Worm (Caenorhabditis elegans) whole organism, L2 larva: ENCODE results near the gene mthf-1.

Experiments used
- C34F6.9 ChIP-seq: fragments of 150-350 bp; optimal IDR thresholded peaks from 2 replicates; lab custom pipeline; 2014; ENCODE audit warnings: missing biosample characterization, missing genetic modification characterization
- F13H6.1 ChIP-seq: sonication (generic microtip); optimal IDR thresholded peaks from 2 replicates; lab custom pipeline; 2016; ENCODE audit warnings: missing genetic modification characterization, missing compliant biosample characterization
- R02D3.7 ChIP-seq: fragments of 150-350 bp; optimal IDR thresholded peaks from 2 replicates; lab custom pipeline; 2014; ENCODE audit warnings: missing biosample characterization, missing genetic modification characterization
- Y55F3AM.14 ChIP-seq: fragments of 200-800 bp; sonication (Bioruptor generic); optimal IDR thresholded peaks from 2 replicates; lab custom pipeline; 2018; ENCODE audit warnings: mild to moderate bottlenecking, missing genetic modification characterization, missing compliant biosample characterization
- alr-1 ChIP-seq: fragments of 150-350 bp; optimal IDR thresholded peaks from 2 replicates; lab custom pipeline; 2014; ENCODE audit warnings: missing biosample characterization, missing genetic modification characterization
- ama-1 ChIP-seq: fragments of 150-350 bp; optimal IDR thresholded peaks from 2 replicates; lab custom pipeline; 2018; ENCODE audit warnings: inconsistent platforms
- blmp-1 ChIP-seq: sonication (generic microtip); optimal IDR thresholded peaks from 2 replicates; lab custom pipeline; 2017; ENCODE audit warnings: missing genetic modification characterization, mild to moderate bottlenecking, missing compliant biosample characterization, antibody characterized with exemption, moderate library complexity; ENCODE audit not compliant: insufficient read depth
- ceh-16 ChIP-seq: fragments of 150-350 bp; optimal IDR thresholded peaks from 2 replicates; lab custom pipeline; 2014; ENCODE audit warnings: missing biosample characterization, missing genetic modification characterization
- ceh-82 ChIP-seq: fragments of 150-350 bp; optimal IDR thresholded peaks from 2 replicates; lab custom pipeline; 2014; ENCODE audit warnings: missing biosample characterization, missing genetic modification characterization
- crh-2 ChIP-seq: sonication (generic microtip); optimal IDR thresholded peaks from 2 replicates; lab custom pipeline; 2017; ENCODE audit warnings: missing biosample characterization, missing genetic modification characterization
- dmd-4 ChIP-seq: sonication (generic microtip); optimal IDR thresholded peaks from 2 replicates; lab custom pipeline; 2017; ENCODE audit warnings: missing biosample characterization, missing genetic modification characterization
- egl-27 ChIP-seq: sonication (generic microtip); optimal IDR thresholded peaks from 3 replicates; lab custom pipeline; 2017; ENCODE audit warnings: missing biosample characterization, missing genetic modification reagents, missing genetic modification characterization
- elt-3 ChIP-seq: sonication (generic microtip); optimal IDR thresholded peaks from 2 replicates; lab custom pipeline; 2017; ENCODE audit warnings: missing biosample characterization, missing genetic modification characterization
- fos-1 ChIP-seq: fragments of 150-350 bp; optimal IDR thresholded peaks from 2 replicates; lab custom pipeline; 2014; ENCODE audit warnings: missing biosample characterization, missing genetic modification characterization
- lin-11 ChIP-seq: fragments of 150-350 bp; sonication (generic microtip); optimal IDR thresholded peaks from 2 replicates; lab custom pipeline; 2014; ENCODE audit warnings: missing biosample characterization, missing genetic modification characterization, inconsistent platforms, mixed read lengths
- lin-13 ChIP-seq: fragments of 150-350 bp; optimal IDR thresholded peaks from 2 replicates; lab custom pipeline; 2014; ENCODE audit warnings: missing biosample characterization, missing genetic modification reagents, missing genetic modification characterization
- lin-39 ChIP-seq: fragments of 150-350 bp; optimal IDR thresholded peaks from 2 replicates; lab custom pipeline; 2014; ENCODE audit warnings: missing biosample characterization, missing genetic modification reagents, missing genetic modification characterization
- mbf-1 ChIP-seq: sonication (generic microtip); optimal IDR thresholded peaks from 2 replicates; lab custom pipeline; 2017; ENCODE audit warnings: missing biosample characterization, missing genetic modification characterization
- nhr-11 ChIP-seq: fragments of 150-350 bp; optimal IDR thresholded peaks from 2 replicates; lab custom pipeline; 2014; ENCODE audit warnings: missing biosample characterization, missing genetic modification characterization
- nhr-12 ChIP-seq: fragments of 150-350 bp; optimal IDR thresholded peaks from 2 replicates; lab custom pipeline; 2014; ENCODE audit warnings: missing biosample characterization, missing genetic modification characterization
- nhr-129 ChIP-seq: fragments of 150-350 bp; optimal IDR thresholded peaks from 2 replicates; lab custom pipeline; 2014; ENCODE audit warnings: missing biosample characterization, missing genetic modification characterization
- nhr-21 ChIP-seq: fragments of 150-350 bp; optimal IDR thresholded peaks from 2 replicates; lab custom pipeline; 2014; ENCODE audit warnings: missing biosample characterization, missing genetic modification characterization
- nhr-23 ChIP-seq: fragments of 150-350 bp; optimal IDR thresholded peaks from 2 replicates; lab custom pipeline; 2014; ENCODE audit warnings: missing biosample characterization, missing genetic modification reagents, missing genetic modification characterization
- nhr-237 ChIP-seq: fragments of 150-350 bp; optimal IDR thresholded peaks from 2 replicates; lab custom pipeline; 2014; ENCODE audit warnings: missing biosample characterization, missing genetic modification characterization
- nhr-25 ChIP-seq: fragments of 150-350 bp; sonication (generic microtip); optimal IDR thresholded peaks from 3 replicates; lab custom pipeline; 2014; ENCODE audit warnings: missing biosample characterization, missing genetic modification characterization
- nhr-6 ChIP-seq: fragments of 150-350 bp; optimal IDR thresholded peaks from 2 replicates; lab custom pipeline; 2014; ENCODE audit warnings: missing biosample characterization, missing genetic modification characterization
- nhr-77 ChIP-seq: fragments of 150-350 bp; optimal IDR thresholded peaks from 2 replicates; lab custom pipeline; 2014; ENCODE audit warnings: missing biosample characterization, missing genetic modification characterization
- peb-1 ChIP-seq: fragments of 150-350 bp; optimal IDR thresholded peaks from 2 replicates; lab custom pipeline; 2014; ENCODE audit warnings: missing biosample characterization, missing genetic modification characterization
- sma-3 ChIP-seq: sonication (generic microtip); optimal IDR thresholded peaks from 2 replicates; lab custom pipeline; 2016; ENCODE audit warnings: missing genetic modification reagents, missing genetic modification characterization, missing compliant biosample characterization
- sma-9 ChIP-seq, 2 experiments: fragments of 150-350 bp in 1 of 2; sonication (generic microtip) in 1 of 2; optimal IDR thresholded peaks; 2 replicates each; lab custom pipeline; 2014 to 2016; ENCODE audit warnings: missing genetic modification characterization in 2 of 2, mild to moderate bottlenecking in 1 of 2, missing biosample characterization in 1 of 2, missing compliant biosample characterization in 1 of 2, missing genetic modification reagents in 1 of 2, moderate library complexity in 1 of 2
- snpc-4 ChIP-seq: fragments of 150-350 bp; optimal IDR thresholded peaks from 2 replicates; lab custom pipeline; 2014; ENCODE audit warnings: missing biosample characterization, missing genetic modification characterization
- unc-39 ChIP-seq: fragments of 150-350 bp; optimal IDR thresholded peaks from 2 replicates; lab custom pipeline; 2014; ENCODE audit warnings: missing biosample characterization, missing genetic modification characterization
- unc-55 ChIP-seq: fragments of 150-350 bp; sonication (generic microtip); optimal IDR thresholded peaks from 3 replicates; lab custom pipeline; 2014; ENCODE audit warnings: missing biosample characterization, missing genetic modification reagents, missing genetic modification characterization
- unc-62 ChIP-seq: fragments of 150-350 bp; optimal IDR thresholded peaks from 2 replicates; lab custom pipeline; 2014; ENCODE audit warnings: missing biosample characterization, missing genetic modification reagents, missing genetic modification characterization
- zag-1 ChIP-seq: fragments of 150-350 bp; optimal IDR thresholded peaks from 2 replicates; lab custom pipeline; 2014; ENCODE audit warnings: missing biosample characterization, missing genetic modification characterization
- ztf-1 ChIP-seq: fragments of 200-800 bp; sonication (Bioruptor generic); conservative IDR thresholded peaks from 2 replicates; pipeline ENCODE4 v1.3.6; 2022; ENCODE audit warnings: missing genetic modification characterization, missing compliant biosample characterization
- ztf-11 ChIP-seq: sonication (generic microtip); optimal IDR thresholded peaks from 2 replicates; lab custom pipeline; 2017; ENCODE audit warnings: missing biosample characterization, missing genetic modification characterization

The mthf-1 gene

ce11 chrII:7801255-7801654 lies 23.6 kb upstream of the mthf-1 start:
- TF ChIP-seq fos-1 (tag; lab: Kevin White, UChicago) (peak; percentile 17), ceh-82 (tag; lab: Kevin White, UChicago) (no peak)

- TF ChIP-seq dmd-4 (tag; lab: Kevin White, UChicago), result no peak
- TF ChIP-seq ama-1, result no peak
- no peak for TF ChIP-seq mbf-1 (tag; lab: Kevin White, UChicago)
- no peak for TF ChIP-seq nhr-11 (tag; lab: Kevin White, UChicago)
These were observed 17.7 kb upstream of the mthf-1 start for ce11 chrII:7795299-7795698.

ce11 chrII:7794222-7794621 lies 16.6 kb upstream of the mthf-1 start, which contains the start of gene glr-4:
TSS of gene glr-4 (minus strand) at chrII:7794322.
- TF ChIP-seq lin-13 (GFP tag; lab: Kevin White, UChicago) (no peak), nhr-11 (tag; lab: Kevin White, UChicago) (no peak), nhr-12 (tag; lab: Kevin White, UChicago) (no peak), sma-9 (GFP tag; optimal IDR thresholded peaks at IDR 0.05; lab: Kevin White, UChicago) (no peak), sma-9 (tag; optimal IDR thresholded peaks at IDR 0.05; lab: Kevin White, UChicago) (no peak), ceh-16 (tag; lab: Kevin White, UChicago) (no peak), nhr-77 (tag; lab: Kevin White, UChicago) (no peak), dmd-4 (tag; lab: Kevin White, UChicago) (no peak), F13H6.1 (tag; lab: Kevin White, UChicago) (no peak), unc-62 (GFP tag; lab: Kevin White, UChicago) (no peak)

DNA sequence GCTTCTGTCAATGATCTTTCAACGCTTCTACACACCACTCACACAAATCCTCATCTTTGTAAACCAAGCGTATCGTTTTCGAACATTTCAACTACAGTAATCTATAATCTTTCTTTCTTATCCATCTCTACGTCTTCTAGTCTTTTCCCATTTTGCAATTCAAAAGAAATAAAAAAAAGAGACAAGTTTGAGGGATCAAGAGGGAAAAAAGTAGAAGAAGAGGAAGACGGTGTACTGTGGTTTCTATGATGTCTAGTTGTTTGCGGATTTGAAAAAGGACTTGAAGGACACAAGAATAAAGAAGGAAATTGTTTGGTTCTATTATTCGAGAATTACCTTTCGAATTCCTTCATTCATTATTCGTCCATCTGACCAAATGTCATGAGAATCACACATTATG lies 14.9 kb upstream of the mthf-1 start:
- TF ChIP-seq nhr-12 (tag; lab: Kevin White, UChicago) (no peak), nhr-25 (peak; percentile 32)
- TF ChIP-seq, all 48 proteins: peak for 1

- TF ChIP-seq nhr-25, result peak; percentile 66
- peak; percentile 36 for TF ChIP-seq sma-9 (GFP tag; optimal IDR thresholded peaks at IDR 0.05; lab: Kevin White, UChicago)
- no peak for TF ChIP-seq sma-9 (tag; optimal IDR thresholded peaks at IDR 0.05; lab: Kevin White, UChicago)
- TF ChIP-seq sma-3 (GFP tag; lab: Kevin White, UChicago), result peak; percentile 58
- no peak for TF ChIP-seq unc-55
- TF ChIP-seq nhr-21 (tag; lab: Kevin White, UChicago), result peak; percentile 4
These were observed 13.9 kb upstream of the mthf-1 start for ce11 chrII:7791408-7792050.

- TF ChIP-seq alr-1 (tag; lab: Kevin White, UChicago) (no peak), ama-1 (peak; percentile 83), sma-9 (GFP tag; optimal IDR thresholded peaks at IDR 0.05; lab: Kevin White, UChicago) (peak; percentile 68), sma-9 (tag; optimal IDR thresholded peaks at IDR 0.05; lab: Kevin White, UChicago) (no peak), nhr-77 (tag; lab: Kevin White, UChicago) (no peak), dmd-4 (tag; lab: Kevin White, UChicago) (no peak), lin-11 (tag; lab: Kevin White, UChicago) (no peak), ceh-82 (tag; lab: Kevin White, UChicago) (no peak), nhr-237 (tag; lab: Kevin White, UChicago) (no peak), peb-1 (tag; lab: Kevin White, UChicago) (no peak), nhr-6 (tag; lab: Kevin White, UChicago) (no peak), lin-39 (tag; lab: Kevin White, UChicago) (no peak), egl-27 (no peak), unc-39 (tag; lab: Kevin White, UChicago) (no peak), Y55F3AM.14 (no peak), fos-1 (tag; lab: Kevin White, UChicago) (no peak), ztf-1 (GFP tag; lab: Robert Waterston, UW) (no peak), snpc-4 (no peak), unc-62 (GFP tag; lab: Kevin White, UChicago) (no peak), nhr-25 (peak; percentile 18), blmp-1 (peak; percentile 31), sma-3 (GFP tag; lab: Kevin White, UChicago) (peak; percentile 65), nhr-23 (tag; lab: Kevin White, UChicago) (no peak), elt-3 (tag; lab: Kevin White, UChicago) (no peak), mbf-1 (tag; lab: Kevin White, UChicago) (no peak), crh-2 (tag; lab: Kevin White, UChicago) (no peak), nhr-21 (tag; lab: Kevin White, UChicago) (peak; percentile 13), ztf-11 (tag; lab: Kevin White, UChicago) (no peak), nhr-11 (tag; lab: Kevin White, UChicago) (no peak), R02D3.7 (tag; lab: Kevin White, UChicago) (no peak), unc-55 (no peak), C34F6.9 (tag; lab: Kevin White, UChicago) (no peak), nhr-12 (tag; lab: Kevin White, UChicago) (no peak), ceh-16 (tag; lab: Kevin White, UChicago) (no peak), nhr-129 (tag; lab: Kevin White, UChicago) (no peak), zag-1 (tag; lab: Kevin White, UChicago) (no peak)
These were observed 12.8 kb upstream of the mthf-1 start, which contains the start of gene srlf-1 for ce11 chrII:7790324-7790898. TSS of gene srlf-1 (plus strand) at chrII:7790591.
